Fruit fly (Drosophila melanogaster): ENCODE data around the gene Jhbp11.

DNA sequence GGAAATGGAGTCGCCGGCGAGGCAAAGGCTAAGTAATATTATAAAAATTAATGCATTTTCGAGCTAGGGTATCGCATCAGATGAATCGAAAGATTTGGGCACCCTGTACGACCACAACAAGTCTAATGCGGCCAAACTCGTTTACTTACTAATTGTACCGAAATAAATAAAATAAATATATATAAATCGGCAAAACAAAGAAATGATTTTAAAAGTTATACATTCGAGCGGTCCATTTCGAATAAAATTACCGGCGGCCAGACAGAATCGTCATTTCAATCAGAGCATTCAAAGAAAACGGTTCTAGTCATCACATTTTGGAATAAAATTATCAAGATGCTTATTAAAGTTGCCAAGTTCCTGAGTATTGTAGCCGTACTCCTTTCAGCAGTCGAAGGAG is 8.2 kb upstream of the Jhbp11 start, which contains the start of gene CG14258:
- TF ChIP-seq kay (GFP tag; ENCODE audit: borderline replicate concordance) (no peak), Crg-1 (GFP tag; optimal IDR thresholded peaks at IDR 0.05) (no peak), CG11617 (GFP tag; optimal IDR thresholded peaks at IDR 0.05) (no peak), toe (GFP tag; optimal IDR thresholded peaks at IDR 0.05) (no peak), bab1 (GFP tag; optimal IDR thresholded peaks at IDR 0.05) (no peak), pad (GFP tag; optimal IDR thresholded peaks at IDR 0.05) (no peak), cnc (optimal IDR thresholded peaks at IDR 0.05) (no peak), Clk (GFP tag; optimal IDR thresholded peaks at IDR 0.05) (no peak), CG5204 (GFP tag; optimal IDR thresholded peaks at IDR 0.05) (no peak), CG7101 (tag; optimal IDR thresholded peaks at IDR 0.05) (no peak), CG33017 (tag; optimal IDR thresholded peaks at IDR 0.05) (no peak), CG1620 (GFP tag; optimal IDR thresholded peaks at IDR 0.05) (no peak), Hr96 (GFP tag; optimal IDR thresholded peaks at IDR 0.05) (no peak), Mnt (GFP tag; optimal IDR thresholded peaks at IDR 0.05) (no peak)

Measured in whole organism, adult.